Worm (Caenorhabditis elegans) whole organism, young adult: Measurements from ENCODE around the gene DH11.5.

ENCODE experiments used
- B0035.1 ChIP-seq: sonication (generic microtip); optimal IDR thresholded peaks from 2 replicates; lab custom pipeline; 2016; ENCODE audit warnings: missing genetic modification characterization, mild to moderate bottlenecking, missing compliant biosample characterization, missing genotype, missing genetic modification reagents
- B0336.3 ChIP-seq: fragments of 200-800 bp; sonication (Bioruptor generic); IDR thresholded peaks from 2 replicates; pipeline ENCODE4 v1.3.6; 2022; ENCODE audit warnings: missing genetic modification characterization, missing compliant biosample characterization
- D2030.7 ChIP-seq: fragments of 200-800 bp; sonication (Bioruptor generic); IDR thresholded peaks from 2 replicates; pipeline ENCODE4 v1.3.6; 2022; ENCODE audit warnings: missing genetic modification reagents, missing genetic modification characterization, missing compliant biosample characterization
- F33H1.4 ChIP-seq: fragments of 200-800 bp; sonication (Bioruptor generic); IDR thresholded peaks from 2 replicates; pipeline ENCODE4 v1.3.6; 2022; ENCODE audit warnings: missing genetic modification reagents, missing genetic modification characterization, missing compliant biosample characterization
- K11D2.4 ChIP-seq: fragments of 200-800 bp; sonication (Bioruptor generic); IDR thresholded peaks from 2 replicates; pipeline ENCODE4 v1.3.6; 2022; ENCODE audit warnings: missing genetic modification reagents, missing genetic modification characterization, missing compliant biosample characterization
- aptf-2 ChIP-seq: fragments of 200-800 bp; sonication (Bioruptor generic); conservative IDR thresholded peaks from 2 replicates; pipeline ENCODE4 v1.3.6; 2022; ENCODE audit warnings: missing genetic modification reagents, missing genetic modification characterization, missing compliant biosample characterization
- atf-7 ChIP-seq: sonication (generic microtip); optimal IDR thresholded peaks from 2 replicates; lab custom pipeline; 2017; ENCODE audit warnings: mild to moderate bottlenecking, missing genetic modification characterization, missing compliant biosample characterization
- attf-3 ChIP-seq: fragments of 200-800 bp; sonication (Bioruptor generic); conservative IDR thresholded peaks from 2 replicates; pipeline ENCODE4 v1.3.6; 2022; ENCODE audit warnings: missing genetic modification reagents, missing genetic modification characterization, missing compliant biosample characterization
- attf-5 ChIP-seq: fragments of 200-800 bp; sonication (Bioruptor generic); optimal IDR thresholded peaks from 2 replicates; lab custom pipeline; 2018; ENCODE audit warnings: mild to moderate bottlenecking, missing genetic modification characterization, missing compliant biosample characterization
- bed-2 ChIP-seq: fragments of 200-800 bp; sonication (Bioruptor generic); IDR thresholded peaks from 2 replicates; pipeline ENCODE4 v1.3.6; 2022; ENCODE audit warnings: missing genetic modification reagents, missing genetic modification characterization, missing compliant biosample characterization
- ccch-3 ChIP-seq: fragments of 200-800 bp; sonication (Bioruptor generic); optimal IDR thresholded peaks from 2 replicates; lab custom pipeline; 2018; ENCODE audit warnings: mild to moderate bottlenecking, missing genetic modification characterization, missing compliant biosample characterization
- cebp-2 ChIP-seq: fragments of 200-800 bp; sonication (Bioruptor generic); IDR thresholded peaks from 2 replicates; pipeline ENCODE4 v1.3.6; 2022; ENCODE audit warnings: missing genetic modification characterization, missing compliant biosample characterization
- ceh-27 ChIP-seq: fragments of 200-800 bp; sonication (Bioruptor generic); optimal IDR thresholded peaks from 2 replicates; lab custom pipeline; 2018; ENCODE audit warnings: mild to moderate bottlenecking, missing genetic modification characterization, moderate library complexity, missing compliant biosample characterization
- ceh-40 ChIP-seq: fragments of 200-800 bp; sonication (Bioruptor generic); IDR thresholded peaks from 2 replicates; pipeline ENCODE4 v1.3.6; 2022; ENCODE audit warnings: missing genetic modification characterization, missing compliant biosample characterization
- ceh-58 ChIP-seq: fragments of 200-800 bp; sonication (Bioruptor generic); IDR thresholded peaks from 2 replicates; pipeline ENCODE4 v1.3.6; 2022; ENCODE audit warnings: missing genetic modification characterization, missing compliant biosample characterization
- dox-1 ChIP-seq: fragments of 200-800 bp; sonication (Bioruptor generic); IDR thresholded peaks from 2 replicates; pipeline ENCODE4 v1.3.6; 2022; ENCODE audit warnings: missing genetic modification reagents, missing genetic modification characterization, missing compliant biosample characterization
- ekl-4 ChIP-seq: fragments of 200-800 bp; sonication (Bioruptor generic); IDR thresholded peaks from 2 replicates; pipeline ENCODE4 v1.3.6; 2022; ENCODE audit warnings: missing genetic modification reagents, missing genetic modification characterization, missing compliant biosample characterization
- hlh-26 ChIP-seq: fragments of 200-800 bp; sonication (Bioruptor generic); conservative IDR thresholded peaks from 2 replicates; pipeline ENCODE4 v1.3.6; 2022; ENCODE audit warnings: missing genetic modification reagents, missing genetic modification characterization, missing compliant biosample characterization
- hmg-1.2 ChIP-seq: fragments of 200-800 bp; sonication (Bioruptor generic); IDR thresholded peaks from 2 replicates; pipeline ENCODE4 v1.3.6; 2022; ENCODE audit warnings: missing genetic modification reagents, missing genetic modification characterization, missing compliant biosample characterization
- hmg-20 ChIP-seq: fragments of 200-800 bp; sonication (Bioruptor generic); IDR thresholded peaks from 2 replicates; pipeline ENCODE4 v1.3.6; 2022; ENCODE audit warnings: missing genetic modification reagents, missing genetic modification characterization, missing compliant biosample characterization
- hsf-1 ChIP-seq: fragments of 200-800 bp; sonication (Bioruptor generic); IDR thresholded peaks from 2 replicates; pipeline ENCODE4 v1.3.6; 2022; ENCODE audit warnings: missing genetic modification reagents, missing genetic modification characterization, missing compliant biosample characterization
- let-607 ChIP-seq, 2 experiments: fragments of 200-800 bp in 1 of 2; sonication (Bioruptor generic) in 1 of 2; sonication (generic microtip) in 1 of 2; optimal IDR thresholded peaks; 2 replicates each; lab custom pipeline; 2016 to 2018; ENCODE audit warnings: mild to moderate bottlenecking in 2 of 2, missing compliant biosample characterization in 2 of 2, missing genetic modification characterization in 2 of 2, moderate library complexity in 2 of 2, missing genotype in 1 of 2
- lin-35 ChIP-seq, 3 experiments: fragments of 150-350 bp in 2 of 3; sonication (generic microtip) in 1 of 3; optimal IDR thresholded peaks; 2 replicates each; lab custom pipeline; 2014 to 2018; ENCODE audit warnings: missing biosample characterization in 3 of 3, missing genetic modification characterization in 3 of 3, missing genetic modification reagents in 3 of 3
- madf-8 ChIP-seq: fragments of 200-800 bp; sonication (Bioruptor generic); conservative IDR thresholded peaks from 2 replicates; pipeline ENCODE4 v1.3.6; 2022; ENCODE audit warnings: missing genetic modification reagents, missing genetic modification characterization, missing compliant biosample characterization
- mel-28 ChIP-seq: sonication (generic microtip); optimal IDR thresholded peaks from 2 replicates; lab custom pipeline; 2016; ENCODE audit warnings: borderline replicate concordance, mild to moderate bottlenecking, missing genetic modification characterization, missing compliant biosample characterization
- pha-4 ChIP-seq: fragments of 150-350 bp; sonication (generic microtip); optimal IDR thresholded peaks from 2 replicates; lab custom pipeline; 2014; ENCODE audit warnings: missing biosample characterization, missing genetic modification reagents, missing genetic modification characterization
- rec-8 ChIP-seq, 2 experiments: sonication (generic microtip); optimal IDR thresholded peaks; 2 replicates each; lab custom pipeline; 2016; ENCODE audit warnings: mild to moderate bottlenecking in 2 of 2, missing genetic modification characterization in 2 of 2, missing genetic modification reagents in 2 of 2, missing genotype in 2 of 2, missing biosample characterization in 1 of 2, missing compliant biosample characterization in 1 of 2, moderate library complexity in 1 of 2
- snpc-1.1 ChIP-seq: sonication (generic microtip); optimal IDR thresholded peaks from 2 replicates; lab custom pipeline; 2017; ENCODE audit warnings: missing genetic modification characterization, mild to moderate bottlenecking, missing compliant biosample characterization, antibody characterized with exemption, moderate library complexity, missing genotype, missing genetic modification reagents; ENCODE audit not compliant: insufficient read depth
- somi-1 ChIP-seq: fragments of 200-800 bp; sonication (Bioruptor generic); optimal IDR thresholded peaks from 2 replicates; lab custom pipeline; 2018; ENCODE audit warnings: mild to moderate bottlenecking, missing genetic modification characterization, missing compliant biosample characterization
- sptf-2 ChIP-seq: fragments of 200-800 bp; sonication (Bioruptor generic); optimal IDR thresholded peaks from 2 replicates; lab custom pipeline; 2018; ENCODE audit warnings: mild to moderate bottlenecking, missing genetic modification characterization, missing compliant biosample characterization
- zim-3 ChIP-seq: sonication (generic microtip); optimal IDR thresholded peaks from 2 replicates; lab custom pipeline; 2017; ENCODE audit warnings: mild to moderate bottlenecking, missing genetic modification characterization, moderate library complexity, missing compliant biosample characterization
- ztf-25 ChIP-seq: fragments of 200-800 bp; sonication (Bioruptor generic); IDR thresholded peaks from 2 replicates; pipeline ENCODE4 v1.3.6; 2022; ENCODE audit warnings: missing genetic modification reagents, missing genetic modification characterization, missing compliant biosample characterization
- ztf-3 ChIP-seq: fragments of 200-800 bp; sonication (Bioruptor generic); optimal IDR thresholded peaks from 2 replicates; lab custom pipeline; 2018; ENCODE audit warnings: mild to moderate bottlenecking, missing genetic modification characterization, missing compliant biosample characterization

The DH11.5 gene

DNA sequence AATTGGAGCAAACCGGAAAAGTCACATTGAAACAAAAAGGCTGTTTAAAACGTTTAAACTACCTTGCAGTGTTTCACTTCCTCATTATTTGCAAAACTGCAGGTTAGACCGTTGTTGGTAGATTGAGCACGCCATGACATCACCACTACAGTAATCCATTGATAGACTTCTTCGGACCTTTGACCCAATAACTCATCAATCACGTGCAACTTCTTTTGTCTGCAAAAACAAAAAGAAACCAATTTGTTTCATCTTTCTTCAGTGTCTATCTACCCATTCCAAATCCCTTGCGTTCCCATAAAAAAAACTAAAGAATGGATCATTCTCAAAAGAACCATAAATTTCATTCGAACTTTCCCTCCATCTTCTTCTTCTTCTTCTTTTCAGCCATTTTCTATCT lies 4.7 kb downstream of the DH11.5 start:
- no peak for TF ChIP-seq somi-1 (GFP tag; lab: Kevin White, UChicago)
- TF ChIP-seq atf-7 (tag; lab: Kevin White, UChicago) = no peak
- TF ChIP-seq pha-4 (tag; lab: Kevin White, UChicago) = no peak
- TF ChIP-seq madf-8 (GFP tag; lab: Robert Waterston, UW) = no peak
- TF ChIP-seq cebp-2 (GFP tag; lab: Robert Waterston, UW) = no peak
- TF ChIP-seq ekl-4 (GFP tag; lab: Robert Waterston, UW) = no peak
- no peak for TF ChIP-seq K11D2.4 (GFP tag; lab: Robert Waterston, UW)

DNA sequence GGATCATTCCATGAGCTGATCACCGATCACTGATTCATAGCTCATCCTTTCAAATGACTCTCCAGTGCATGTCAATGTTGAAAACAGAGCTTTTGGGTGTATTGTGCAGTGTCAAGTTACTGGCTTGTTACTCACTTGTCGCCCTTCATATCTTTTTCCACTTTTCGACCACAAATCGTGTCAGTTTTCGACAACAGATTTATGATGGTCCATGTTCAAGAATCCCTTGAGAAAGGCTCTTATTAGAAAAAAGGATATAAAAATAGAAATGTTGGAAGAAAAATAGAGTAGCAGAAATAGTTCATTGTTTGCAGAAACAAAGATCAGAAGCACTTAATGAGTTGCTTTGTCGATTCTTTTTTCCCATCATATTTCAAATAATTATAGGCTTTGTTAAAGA lies 7.0 kb downstream of the DH11.5 start:
- no peak for TF ChIP-seq D2030.7
- TF ChIP-seq B0035.1 = no peak
- no peak for TF ChIP-seq let-607 (tag; optimal IDR thresholded peaks at IDR 0.05; lab: Kevin White, UChicago)
- TF ChIP-seq rec-8 (tag; optimal IDR thresholded peaks at IDR 0.05; lab: Kevin White, UChicago) = no peak
- no peak for TF ChIP-seq ceh-40 (GFP tag; lab: Robert Waterston, UW)
- TF ChIP-seq attf-3 = no peak
- no peak for TF ChIP-seq aptf-2 (GFP tag; lab: Robert Waterston, UW)
- TF ChIP-seq attf-5 = no peak
- no peak for TF ChIP-seq ztf-25 (GFP tag; lab: Robert Waterston, UW)
- TF ChIP-seq hmg-20 (GFP tag; lab: Robert Waterston, UW) = no peak
- no peak for TF ChIP-seq bed-2 (GFP tag; lab: Robert Waterston, UW)

DNA sequence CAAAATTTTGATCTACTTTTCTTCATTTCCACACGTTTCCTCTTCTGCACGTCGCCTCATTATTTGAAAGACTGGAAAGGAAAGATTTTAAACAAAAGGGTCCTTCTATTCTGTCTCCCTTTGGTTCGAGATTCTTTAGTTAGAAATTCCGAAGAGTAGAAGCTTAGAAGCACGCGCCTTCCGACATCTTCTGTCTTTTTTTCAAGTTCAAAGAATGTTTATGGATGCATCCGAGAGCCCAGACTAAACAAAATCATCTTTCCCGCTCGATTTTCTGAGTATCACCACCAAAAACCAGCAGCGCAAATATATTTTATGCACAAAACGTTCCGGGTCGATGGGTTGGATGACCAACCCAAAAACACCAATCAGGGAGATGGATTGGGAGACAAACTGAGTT lies 7.7 kb downstream of the DH11.5 start:
- TF ChIP-seq ceh-58 (GFP tag; lab: Robert Waterston, UW) = no peak
- no peak for TF ChIP-seq ccch-3 (GFP tag; lab: Kevin White, UChicago)
- TF ChIP-seq hsf-1 = no peak
- TF ChIP-seq ekl-4 (GFP tag; lab: Robert Waterston, UW) = no peak
- no peak for TF ChIP-seq ztf-3
- TF ChIP-seq B0336.3 (GFP tag; lab: Robert Waterston, UW) = no peak
- no peak for TF ChIP-seq K11D2.4 (GFP tag; lab: Robert Waterston, UW)
- no peak for TF ChIP-seq mel-28 (tag; lab: Kevin White, UChicago)
- no peak for TF ChIP-seq ztf-25 (GFP tag; lab: Robert Waterston, UW)

ce11 chrII:7985029-7985428 lies 8.6 kb downstream of the DH11.5 start:
- TF ChIP-seq ceh-27 (GFP tag; lab: Kevin White, UChicago) (peak; percentile 37), snpc-1.1 (no peak), dox-1 (0 out of 2 replicates have a peak, but pooled peaks have one; percentile 35), zim-3 (tag; lab: Kevin White, UChicago) (no peak), mel-28 (tag; lab: Kevin White, UChicago) (no peak), F33H1.4 (no peak), sptf-2 (GFP tag; lab: Kevin White, UChicago) (no peak)

DNA sequence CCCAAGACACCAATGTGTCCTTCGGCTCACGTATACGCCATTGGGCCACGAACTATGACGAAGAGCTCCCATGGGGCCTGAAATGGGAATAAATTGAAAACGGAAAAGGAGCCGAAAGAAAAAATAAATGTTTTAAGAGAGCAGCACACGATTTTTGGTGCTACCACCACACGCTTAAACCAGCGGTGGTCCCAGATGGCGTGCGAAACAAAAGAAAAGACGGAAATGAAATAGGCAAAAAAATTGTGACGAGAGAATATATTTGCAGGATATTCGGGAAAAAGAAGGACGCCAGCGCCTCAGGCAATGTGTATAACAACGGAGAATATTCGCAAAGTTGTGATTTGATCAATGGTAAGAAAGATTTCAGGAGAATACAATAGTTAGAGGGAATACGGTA lies 10.5 kb downstream of the DH11.5 start:
- TF ChIP-seq lin-35 (GFP tag; optimal IDR thresholded peaks at IDR 0.05; lab: Kevin White, UChicago) (peak in 1 of 3 experiments; percentile 33), hmg-1.2 (GFP tag; lab: Robert Waterston, UW) (no peak), hlh-26 (GFP tag; lab: Robert Waterston, UW) (no peak)
